Fruit fly (Drosophila melanogaster) whole organism, embryonic: ENCODE results near the gene Usp10.

Experiments used
- B-H2 ChIP-seq: fragments of 200-800 bp; sonication (Bioruptor generic); optimal IDR thresholded peaks from 2 replicates; lab custom pipeline; 2018; ENCODE audit warnings: missing biosample characterization, mild to moderate bottlenecking, missing genetic modification characterization
- CG11085 ChIP-seq: fragments of 200-800 bp; sonication (Bioruptor generic); IDR thresholded peaks from 2 replicates; pipeline ENCODE4 v1.3.6; 2022; ENCODE audit warnings: missing biosample characterization, missing genetic modification characterization
- CG11247 ChIP-seq: fragments of 200-800 bp; sonication (Bioruptor generic); IDR thresholded peaks from 2 replicates; pipeline ENCODE4 v1.3.6; 2022; ENCODE audit warnings: missing biosample characterization, missing genetic modification characterization
- CG11695 ChIP-seq: fragments of 200-800 bp; sonication (Bioruptor generic); IDR thresholded peaks from 3 replicates; pipeline ENCODE4 v1.3.6; 2022; ENCODE audit warnings: missing biosample characterization, missing genetic modification characterization
- CG12104 ChIP-seq: fragments of 200-800 bp; sonication (Bioruptor generic); optimal IDR thresholded peaks from 3 replicates; lab custom pipeline; 2016; ENCODE audit warnings: missing biosample characterization, missing genetic modification characterization
- CG13775 ChIP-seq: fragments of 200-800 bp; sonication (Bioruptor generic); optimal IDR thresholded peaks from 3 replicates; lab custom pipeline; 2017; ENCODE audit warnings: missing biosample characterization, mild to moderate bottlenecking, missing genetic modification characterization
- CG16813 ChIP-seq: fragments of 200-800 bp; sonication (Bioruptor generic); IDR thresholded peaks from 3 replicates; pipeline ENCODE4 v1.3.6; 2022; ENCODE audit warnings: missing biosample characterization, missing genetic modification characterization; ENCODE audit not compliant: partially characterized antibody
- CG17612 ChIP-seq: fragments of 200-800 bp; sonication (Bioruptor generic); IDR thresholded peaks from 2 replicates; pipeline ENCODE4 v1.3.6; 2022; ENCODE audit warnings: missing biosample characterization, missing genetic modification characterization
- CG17912 ChIP-seq: fragments of 200-800 bp; sonication (Bioruptor generic); optimal IDR thresholded peaks from 2 replicates; lab custom pipeline; 2018; ENCODE audit warnings: missing biosample characterization, mild to moderate bottlenecking, missing genetic modification characterization
- CG18262 ChIP-seq: fragments of 200-800 bp; optimal IDR thresholded peaks from 3 replicates; lab custom pipeline; 2019; ENCODE audit warnings: missing biosample characterization, mild to moderate bottlenecking, missing genetic modification characterization, moderate library complexity
- CG2129 ChIP-seq: fragments of 200-800 bp; sonication (Bioruptor generic); IDR thresholded peaks from 2 replicates; pipeline ENCODE4 v1.3.6; 2022; ENCODE audit warnings: missing biosample characterization, missing genetic modification characterization; ENCODE audit not compliant: partially characterized antibody
- CG30403 ChIP-seq: fragments of 200-800 bp; sonication (Bioruptor generic); optimal IDR thresholded peaks from 3 replicates; lab custom pipeline; 2016; ENCODE audit warnings: missing biosample characterization, missing genetic modification characterization
- CG3281 ChIP-seq: fragments of 200-800 bp; sonication (Bioruptor generic); optimal IDR thresholded peaks from 3 replicates; lab custom pipeline; 2017; ENCODE audit warnings: missing biosample characterization, mild to moderate bottlenecking, missing genetic modification characterization
- CG34224 ChIP-seq: fragments of 200-800 bp; sonication (Bioruptor generic); IDR thresholded peaks from 3 replicates; pipeline ENCODE4 v1.3.6; 2022; ENCODE audit warnings: missing biosample characterization, missing genetic modification characterization; ENCODE audit not compliant: partially characterized antibody
- CG3838 ChIP-seq: fragments of 200-800 bp; sonication (Bioruptor generic); optimal IDR thresholded peaks from 3 replicates; lab custom pipeline; 2016; ENCODE audit warnings: missing biosample characterization, missing genetic modification characterization
- CG6689 ChIP-seq: fragments of 200-800 bp; sonication (Bioruptor generic); IDR thresholded peaks from 2 replicates; pipeline ENCODE4 v1.3.6; 2022; ENCODE audit warnings: missing biosample characterization, missing genetic modification characterization
- CG7556 ChIP-seq: fragments of 200-800 bp; sonication (Bioruptor generic); optimal IDR thresholded peaks from 2 replicates; lab custom pipeline; 2017; ENCODE audit warnings: missing biosample characterization, mild to moderate bottlenecking, missing genetic modification characterization
- CG8388 ChIP-seq: fragments of 200-800 bp; sonication (Bioruptor generic); optimal IDR thresholded peaks from 2 replicates; lab custom pipeline; 2019; ENCODE audit warnings: missing biosample characterization, mild to moderate bottlenecking, missing genetic modification characterization, moderate library complexity
- CG8924 ChIP-seq: fragments of 200-800 bp; optimal IDR thresholded peaks from 3 replicates; lab custom pipeline; 2019; ENCODE audit warnings: missing biosample characterization, mild to moderate bottlenecking, missing genetic modification characterization, moderate library complexity
- CG8944 ChIP-seq: fragments of 200-800 bp; sonication (Bioruptor generic); optimal IDR thresholded peaks from 3 replicates; lab custom pipeline; 2016; ENCODE audit warnings: missing biosample characterization, missing genetic modification characterization
- CHES-1-like ChIP-seq: fragments of 200-800 bp; sonication (Bioruptor generic); optimal IDR thresholded peaks from 2 replicates; lab custom pipeline; 2016; ENCODE audit warnings: missing biosample characterization, missing genetic modification characterization
- CkIIα-i1 ChIP-seq: fragments of 200-800 bp; sonication (Bioruptor generic); IDR thresholded peaks from 2 replicates; pipeline ENCODE4 v1.3.6; 2022; ENCODE audit warnings: missing biosample characterization, missing genetic modification characterization
- Dref ChIP-seq: fragments of 200-800 bp; sonication (Bioruptor generic); IDR thresholded peaks from 2 replicates; pipeline ENCODE4 v1.3.6; 2022; ENCODE audit warnings: missing biosample characterization, missing genetic modification characterization
- Hey ChIP-seq: fragments of 200-800 bp; sonication (Bioruptor generic); optimal IDR thresholded peaks from 3 replicates; lab custom pipeline; 2018; ENCODE audit warnings: missing biosample characterization, mild to moderate bottlenecking, missing genetic modification characterization
- Jarid2 ChIP-seq: fragments of 200-800 bp; sonication (Bioruptor generic); optimal IDR thresholded peaks from 3 replicates; lab custom pipeline; 2017; ENCODE audit warnings: mild to moderate bottlenecking, missing biosample characterization, missing genetic modification reagents, missing genetic modification characterization
- Rfx ChIP-seq: fragments of 200-800 bp; sonication (Bioruptor generic); IDR thresholded peaks from 2 replicates; pipeline ENCODE4 v1.3.6; 2022; ENCODE audit warnings: missing biosample characterization, missing genetic modification characterization
- Spps ChIP-seq: fragments of 200-800 bp; sonication (Bioruptor generic); optimal IDR thresholded peaks from 2 replicates; lab custom pipeline; 2018; ENCODE audit warnings: missing biosample characterization, mild to moderate bottlenecking, missing genetic modification characterization
- Ssrp ChIP-seq: fragments of 200-800 bp; sonication (Bioruptor generic); optimal IDR thresholded peaks from 2 replicates; lab custom pipeline; 2018; ENCODE audit warnings: missing biosample characterization, mild to moderate bottlenecking, missing genetic modification characterization, moderate library complexity
- ab ChIP-seq: fragments of 200-800 bp; sonication (Bioruptor generic); optimal IDR thresholded peaks from 2 replicates; lab custom pipeline; 2016; ENCODE audit warnings: missing biosample characterization, missing genetic modification characterization
- ac ChIP-seq: fragments of 200-800 bp; sonication (Bioruptor generic); optimal IDR thresholded peaks from 3 replicates; lab custom pipeline; 2017; ENCODE audit warnings: missing biosample characterization, mild to moderate bottlenecking, missing genetic modification characterization
- amos ChIP-seq: fragments of 200-800 bp; sonication (Bioruptor generic); IDR thresholded peaks from 2 replicates; pipeline ENCODE4 v1.3.6; 2022; ENCODE audit warnings: missing biosample characterization, missing genetic modification characterization; ENCODE audit not compliant: partially characterized antibody
- ase ChIP-seq: fragments of 200-800 bp; sonication (Bioruptor generic); IDR thresholded peaks from 3 replicates; pipeline ENCODE4 v1.3.6; 2022; ENCODE audit warnings: missing biosample characterization, missing genetic modification characterization
- bigmax ChIP-seq: fragments of 200-800 bp; sonication (Bioruptor generic); optimal IDR thresholded peaks from 2 replicates; lab custom pipeline; 2018; ENCODE audit warnings: missing biosample characterization, mild to moderate bottlenecking, missing genetic modification characterization
- caup ChIP-seq: fragments of 200-800 bp; sonication (Bioruptor generic); optimal IDR thresholded peaks from 3 replicates; lab custom pipeline; 2017; ENCODE audit warnings: missing biosample characterization, mild to moderate bottlenecking, missing genetic modification characterization, moderate library complexity; ENCODE audit not compliant: severe bottlenecking
- chn ChIP-seq: fragments of 200-800 bp; sonication (Bioruptor generic); optimal IDR thresholded peaks from 2 replicates; lab custom pipeline; 2016; ENCODE audit warnings: missing biosample characterization, missing genetic modification characterization
- dati ChIP-seq: fragments of 200-800 bp; sonication (Bioruptor generic); IDR thresholded peaks from 2 replicates; pipeline ENCODE4 v1.3.6; 2022; ENCODE audit warnings: missing biosample characterization, missing genetic modification characterization
- dmrt11E ChIP-seq: fragments of 200-800 bp; sonication (Bioruptor generic); optimal IDR thresholded peaks from 3 replicates; lab custom pipeline; 2018; ENCODE audit warnings: missing biosample characterization, mild to moderate bottlenecking, missing genetic modification characterization, moderate library complexity
- dpn ChIP-seq, 2 experiments: fragments of 200-800 bp; sonication (Bioruptor generic); optimal IDR thresholded peaks; 3 replicates each; lab custom pipeline; 2016; ENCODE audit warnings: missing biosample characterization in 2 of 2, missing genetic modification characterization in 2 of 2
- gfzf ChIP-seq: fragments of 200-800 bp; sonication (Bioruptor generic); optimal IDR thresholded peaks from 2 replicates; lab custom pipeline; 2016; ENCODE audit warnings: missing biosample characterization, mild to moderate bottlenecking, missing genetic modification characterization, moderate library complexity
- ind ChIP-seq: fragments of 200-800 bp; sonication (Bioruptor generic); optimal IDR thresholded peaks from 3 replicates; lab custom pipeline; 2016; ENCODE audit warnings: missing biosample characterization, missing genetic modification characterization
- lilli ChIP-seq: fragments of 200-800 bp; sonication (Bioruptor generic); optimal IDR thresholded peaks from 3 replicates; lab custom pipeline; 2016; ENCODE audit warnings: missing biosample characterization, missing genetic modification characterization
- prd ChIP-seq, 3 experiments: fragments of >200 bp in 2 of 3; fragments of 200-800 bp in 1 of 3; sonication (Bioruptor generic) in 1 of 3; optimal IDR thresholded peaks in 2 of 3; IDR thresholded peaks in 1 of 3; 2 replicates in 2 of 3; 3 replicates in 1 of 3; pipeline versions ENCODE4 v1.3.6 to Lab custom; 2017 to 2022; ENCODE audit warnings: missing biosample characterization in 1 of 3, missing genetic modification characterization in 1 of 3
- row ChIP-seq: fragments of 200-800 bp; sonication (Bioruptor generic); IDR thresholded peaks from 3 replicates; pipeline ENCODE4 v1.3.6; 2022; ENCODE audit warnings: missing biosample characterization, missing genetic modification characterization
- run ChIP-seq: fragments of 200-800 bp; sonication (Bioruptor generic); optimal IDR thresholded peaks from 3 replicates; lab custom pipeline; 2018; ENCODE audit warnings: missing biosample characterization, mild to moderate bottlenecking, missing genetic modification characterization
- salm ChIP-seq: fragments of 200-800 bp; sonication (Bioruptor generic); optimal IDR thresholded peaks from 2 replicates; lab custom pipeline; 2018; ENCODE audit warnings: missing biosample characterization, mild to moderate bottlenecking, missing genetic modification characterization
- tgo ChIP-seq: fragments of 200-800 bp; sonication (Bioruptor generic); IDR thresholded peaks from 3 replicates; pipeline ENCODE4 v1.3.6; 2022; ENCODE audit warnings: missing biosample characterization, missing genetic modification characterization
- tna ChIP-seq: fragments of 200-800 bp; sonication (Bioruptor generic); IDR thresholded peaks from 2 replicates; pipeline ENCODE4 v1.3.6; 2022; ENCODE audit warnings: missing biosample characterization, missing genetic modification characterization; ENCODE audit not compliant: partially characterized antibody
- vvl ChIP-seq: fragments of 200-800 bp; sonication (Bioruptor generic); IDR thresholded peaks from 2 replicates; pipeline ENCODE4 v1.3.6; 2022; ENCODE audit warnings: missing biosample characterization, missing genetic modification characterization

The Usp10 gene

DNA sequence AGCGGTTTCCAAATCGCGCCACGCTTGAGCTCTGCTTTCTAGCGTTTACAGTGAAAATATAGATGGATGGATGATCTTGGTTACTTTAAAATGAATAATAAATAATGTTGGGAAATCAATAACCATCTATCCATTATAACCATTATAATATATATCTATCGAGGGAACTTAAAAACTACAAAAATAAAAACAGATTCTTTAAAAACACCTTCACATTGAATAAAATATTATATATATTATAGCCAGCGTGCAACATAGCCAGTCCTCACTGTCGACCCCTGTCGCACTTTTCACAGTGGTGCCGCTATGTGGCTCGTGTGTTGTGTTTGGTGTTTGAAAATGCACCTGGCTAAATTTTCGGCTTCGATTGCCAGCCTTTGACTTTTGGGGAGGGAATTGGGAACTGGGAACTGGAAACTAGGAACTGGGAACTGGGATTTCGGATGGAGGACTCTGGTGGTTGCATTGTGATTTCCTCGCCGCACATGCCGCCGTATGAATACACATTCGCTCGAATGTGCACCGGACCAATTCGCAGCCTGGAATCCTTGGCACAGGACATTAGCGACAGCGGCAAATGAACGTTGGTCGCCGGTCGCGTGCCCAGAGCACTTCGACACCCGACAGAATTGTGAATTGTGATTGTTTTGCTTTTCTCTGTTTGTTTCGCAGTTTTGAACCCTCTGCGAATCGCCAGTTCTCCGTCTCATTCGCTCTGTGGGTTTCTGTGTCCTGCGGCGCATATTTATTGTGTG, 33.5 kb downstream of the Usp10 start (continued):
- TF ChIP-seq CG12104, result no peak
- TF ChIP-seq Dref (GFP tag; lab: Robert Waterston, UW), result 0 out of 2 replicates have a peak, but pooled peaks have one; percentile 20
- no peak for TF ChIP-seq bigmax
- no peak for TF ChIP-seq lilli (GFP tag; lab: Kevin White, UChicago)
- TF ChIP-seq ind (GFP tag; lab: Kevin White, UChicago), result no peak
- TF ChIP-seq gfzf (GFP tag; lab: Kevin White, UChicago), result no peak
- no peak for TF ChIP-seq Jarid2 (GFP tag; lab: Kevin White, UChicago)
- no peak for TF ChIP-seq CG34224 (GFP tag; lab: Robert Waterston, UW)
- TF ChIP-seq ac (GFP tag; lab: Kevin White, UChicago), result no peak
- TF ChIP-seq CG6689, result peak; percentile 33; the same call in 1 of the 2 replicates
- no peak for TF ChIP-seq CG3281
- TF ChIP-seq prd (optimal IDR thresholded peaks at IDR 0.05; lab: Kevin White, UChicago), result no peak
- peak; percentile 76; the same call in 2 of the 3 replicates for TF ChIP-seq prd (GFP tag; IDR thresholded peaks at IDR 0.05; lab: Robert Waterston, UW)
- no peak for TF ChIP-seq CG17912 (GFP tag; lab: Kevin White, UChicago)
- no peak for TF ChIP-seq salm
- no peak for TF ChIP-seq caup (GFP tag; lab: Kevin White, UChicago)
- TF ChIP-seq CG2129 (GFP tag; lab: Robert Waterston, UW), result no peak
- TF ChIP-seq CG17612 (GFP tag; lab: Robert Waterston, UW), result no peak
- no peak for TF ChIP-seq vvl
- TF ChIP-seq CG11247, result no peak
- TF ChIP-seq CG16813, result no peak
- peak; percentile 13; the same call in 1 of the 3 replicates for TF ChIP-seq tgo (GFP tag; lab: Robert Waterston, UW)
- TF ChIP-seq amos (GFP tag; lab: Robert Waterston, UW), result no peak
- peak; percentile 95 for TF ChIP-seq Hey
- no peak for TF ChIP-seq Rfx (GFP tag; lab: Robert Waterston, UW)
- TF ChIP-seq ase (GFP tag; lab: Robert Waterston, UW), result 0 out of 3 replicates have a peak, but pooled peaks have one; percentile 38
- TF ChIP-seq CG8388 (GFP tag; lab: Kevin White, UChicago), result peak; percentile 59
- TF ChIP-seq CHES-1-like, result no peak
- peak; percentile 82 for TF ChIP-seq row (GFP tag; lab: Robert Waterston, UW)
- TF ChIP-seq dmrt11E, result peak; percentile 75
- TF ChIP-seq dati (GFP tag; lab: Robert Waterston, UW), result no peak
- peak; percentile 73 for TF ChIP-seq CG18262 (tag; lab: Kevin White, UChicago)
- no peak for TF ChIP-seq chn
- TF ChIP-seq tna (GFP tag; lab: Robert Waterston, UW), result no peak
- peak; percentile 46 for TF ChIP-seq CG13775 (GFP tag; lab: Kevin White, UChicago)
- no peak for TF ChIP-seq ab (GFP tag; lab: Kevin White, UChicago)
- TF ChIP-seq CkIIα-i1, result no peak
- 0 out of 3 replicates have a peak, but pooled peaks have one; percentile 40 for TF ChIP-seq CG11695 (GFP tag; lab: Robert Waterston, UW)
- no peak for TF ChIP-seq B-H2 (GFP tag; lab: Kevin White, UChicago)
- no peak for TF ChIP-seq CG11085
- no peak for TF ChIP-seq CG8944 (GFP tag; lab: Kevin White, UChicago)
- no peak for TF ChIP-seq run (tag; lab: Kevin White, UChicago)
- TF ChIP-seq CG30403, result no peak
- no peak for TF ChIP-seq CG3838 (GFP tag; lab: Kevin White, UChicago)
- peak; percentile 22 for TF ChIP-seq Spps (tag; lab: Kevin White, UChicago)
- TF ChIP-seq dpn (GFP tag; optimal IDR thresholded peaks at IDR 0.05; lab: Kevin White, UChicago), result peak in 1 of 2 experiments; percentile 18
- peak; percentile 16 for TF ChIP-seq CG7556 (GFP tag; lab: Kevin White, UChicago)
- TF ChIP-seq Ssrp (tag; lab: Kevin White, UChicago), result peak; percentile 49
- TF ChIP-seq CG8924 (tag; lab: Kevin White, UChicago), result peak; percentile 44
